Worm (Caenorhabditis elegans) whole organism, L1 larva: ENCODE data around the gene pals-31.

Experiments used
- aha-1 ChIP-seq: fragments of 150-350 bp; optimal IDR thresholded peaks from 2 replicates; lab custom pipeline; 2014; ENCODE audit warnings: missing biosample characterization, missing genetic modification characterization
- ceh-88 ChIP-seq: fragments of 200-800 bp; sonication (Bioruptor generic); IDR thresholded peaks from 2 replicates; pipeline ENCODE4 v1.3.6; 2022; ENCODE audit warnings: missing genetic modification characterization, missing compliant biosample characterization
- efl-1 ChIP-seq, 4 experiments: fragments of 150-350 bp; optimal IDR thresholded peaks in 3 of 4; peaks in 1 of 4; 1 replicate in 1 of 4; 2 replicates in 3 of 4; lab custom pipeline; 2014; ENCODE audit warnings: missing biosample characterization in 2 of 4, missing genetic modification characterization in 2 of 4, missing genetic modification reagents in 2 of 4
- efl-3 ChIP-seq: fragments of 200-800 bp; sonication (Bioruptor generic); optimal IDR thresholded peaks from 2 replicates; lab custom pipeline; 2018; ENCODE audit warnings: mild to moderate bottlenecking, missing genetic modification characterization, missing compliant biosample characterization
- elt-2 ChIP-seq: sonication (generic microtip); optimal IDR thresholded peaks from 2 replicates; lab custom pipeline; 2016; ENCODE audit warnings: missing genetic modification characterization, mild to moderate bottlenecking, inconsistent platforms, missing compliant biosample characterization, missing genetic modification reagents
- elt-3 ChIP-seq, 6 experiments: fragments of 150-350 bp in 1 of 6; sonication (generic microtip); optimal IDR thresholded peaks; 2 replicates each; lab custom pipeline; 2017 to 2018; ENCODE audit warnings: missing biosample characterization in 6 of 6, missing genetic modification characterization in 6 of 6, inconsistent platforms in 1 of 6
- fkh-8 ChIP-seq: sonication (generic microtip); optimal IDR thresholded peaks from 2 replicates; lab custom pipeline; 2016; ENCODE audit warnings: mild to moderate bottlenecking, missing genetic modification characterization, missing compliant biosample characterization
- fos-1 ChIP-seq: fragments of 150-350 bp; optimal IDR thresholded peaks from 2 replicates; lab custom pipeline; 2014; ENCODE audit warnings: missing biosample characterization, missing genetic modification characterization
- grh-1 ChIP-seq: fragments of 200-800 bp; sonication (Bioruptor generic); IDR thresholded peaks from 2 replicates; pipeline ENCODE4 v1.3.6; 2022; ENCODE audit warnings: missing genetic modification reagents, missing genetic modification characterization, missing compliant biosample characterization
- irx-1 ChIP-seq: sonication (generic microtip); optimal IDR thresholded peaks from 2 replicates; lab custom pipeline; 2016; ENCODE audit warnings: missing genetic modification characterization, missing compliant biosample characterization
- mdl-1 ChIP-seq, 2 experiments: fragments of 150-350 bp; optimal IDR thresholded peaks; 2 replicates each; lab custom pipeline; 2014 to 2017; ENCODE audit warnings: missing biosample characterization in 2 of 2, missing genetic modification characterization in 2 of 2, inconsistent platforms in 1 of 2
- nhr-28 ChIP-seq: fragments of 150-350 bp; optimal IDR thresholded peaks from 2 replicates; lab custom pipeline; 2014; ENCODE audit warnings: missing biosample characterization, missing genetic modification characterization
- nhr-76 ChIP-seq: sonication (generic microtip); optimal IDR thresholded peaks from 2 replicates; lab custom pipeline; 2017; ENCODE audit warnings: missing biosample characterization, missing genetic modification characterization
- nhr-77 ChIP-seq: fragments of 150-350 bp; optimal IDR thresholded peaks from 2 replicates; lab custom pipeline; 2014; ENCODE audit warnings: missing biosample characterization, missing genetic modification characterization
- pqm-1 ChIP-seq: sonication (generic microtip); optimal IDR thresholded peaks from 3 replicates; lab custom pipeline; 2017; ENCODE audit warnings: missing biosample characterization, missing genetic modification characterization
- rnt-1 ChIP-seq: sonication (generic microtip); optimal IDR thresholded peaks from 2 replicates; lab custom pipeline; 2016; ENCODE audit warnings: mild to moderate bottlenecking, missing genetic modification characterization, moderate library complexity, missing compliant biosample characterization
- sox-4 ChIP-seq: sonication (generic microtip); optimal IDR thresholded peaks from 2 replicates; lab custom pipeline; 2016; ENCODE audit warnings: missing genetic modification characterization, missing compliant biosample characterization
- unc-98 ChIP-seq: fragments of 200-800 bp; sonication (Bioruptor generic); IDR thresholded peaks from 2 replicates; pipeline ENCODE4 v1.3.6; 2022; ENCODE audit warnings: missing genetic modification characterization, missing compliant biosample characterization
- vab-15 ChIP-seq: sonication (generic microtip); optimal IDR thresholded peaks from 2 replicates; lab custom pipeline; 2017; ENCODE audit warnings: missing genotype, mild to moderate bottlenecking, missing genetic modification characterization, missing compliant biosample characterization

Gene pals-31

ce11 chrV:679663-680062 is 43.3 kb downstream of the pals-31 start, which contains the start of gene srx-22:
Gene srx-22 (plus strand): TSS chrV:679963.
- TF ChIP-seq pqm-1 (tag; lab: Kevin White, UChicago) (no peak), efl-1 (optimal IDR thresholded peaks at IDR 0.05; lab: Kevin White, UChicago) (no peak), efl-1 (GFP tag; optimal IDR thresholded peaks at IDR 0.05 in 1 of 2; lab: Kevin White, UChicago) (peak in 1 of 2 experiments; percentile 65)

- TF ChIP-seq vab-15 (tag; lab: Kevin White, UChicago): no peak
- no peak for TF ChIP-seq ceh-88
- TF ChIP-seq aha-1 (tag; lab: Kevin White, UChicago): no peak
- peak; percentile 56 for TF ChIP-seq sox-4 (tag; lab: Kevin White, UChicago)
- no peak for TF ChIP-seq unc-98 (GFP tag; lab: Robert Waterston, UW)
- TF ChIP-seq nhr-76 (tag; lab: Kevin White, UChicago): no peak
- peak; percentile 49 for TF ChIP-seq fkh-8
- TF ChIP-seq nhr-28 (tag; lab: Kevin White, UChicago): no peak
- no peak for TF ChIP-seq grh-1 (GFP tag; lab: Robert Waterston, UW)
- TF ChIP-seq rnt-1 (tag; lab: Kevin White, UChicago): no peak
- TF ChIP-seq mdl-1 (tag; optimal IDR thresholded peaks at IDR 0.05; lab: Kevin White, UChicago): no peak
- no peak for TF ChIP-seq nhr-77 (tag; lab: Kevin White, UChicago)
- no peak for TF ChIP-seq fos-1 (tag; lab: Kevin White, UChicago)
Observed at ce11 chrV:682031-682430, 45.6 kb downstream of the pals-31 start, which contains the start of gene srx-23. Gene srx-23 (plus strand): TSS chrV:682331.

- TF ChIP-seq elt-2 (tag; lab: Kevin White, UChicago) (peak; percentile 33), elt-3 (tag; optimal IDR thresholded peaks at IDR 0.05; lab: Kevin White, UChicago) (no peak), efl-3 (GFP tag; lab: Kevin White, UChicago) (no peak), efl-1 (optimal IDR thresholded peaks at IDR 0.05; lab: Kevin White, UChicago) (no peak), efl-1 (GFP tag; optimal IDR thresholded peaks at IDR 0.05 in 1 of 2; lab: Kevin White, UChicago) (peak in 1 of 2 experiments; percentile 15), irx-1 (tag; lab: Kevin White, UChicago) (no peak)
Observed at ce11 chrV:683858-684257, 47.5 kb downstream of the pals-31 start, which contains the start of gene F31F4.1. Gene F31F4.1 (plus strand): TSS chrV:684060.
